Fruit fly (Drosophila melanogaster) whole organism, embryonic: ENCODE data around the gene Ppt1.

Source experiments
- BtbVII ChIP-seq: fragments of 200-800 bp; sonication (Bioruptor generic); optimal IDR thresholded peaks from 3 replicates; lab custom pipeline; 2017; ENCODE audit warnings: missing biosample characterization, mild to moderate bottlenecking, missing genetic modification characterization
- CG10267 ChIP-seq: fragments of 200-800 bp; sonication (Bioruptor generic); optimal IDR thresholded peaks from 2 replicates; lab custom pipeline; 2018; ENCODE audit warnings: missing biosample characterization, mild to moderate bottlenecking, missing genetic modification characterization, moderate library complexity
- CG10366 ChIP-seq: fragments of 200-800 bp; sonication (Bioruptor generic); IDR thresholded peaks from 2 replicates; pipeline ENCODE4 v1.3.6; 2022; ENCODE audit warnings: missing biosample characterization, missing genetic modification characterization
- CG10462 ChIP-seq: fragments of 200-800 bp; sonication (Bioruptor generic); optimal IDR thresholded peaks from 2 replicates; lab custom pipeline; 2016; ENCODE audit warnings: missing biosample characterization, missing genetic modification characterization
- CG10654 ChIP-seq: fragments of 200-800 bp; sonication (Bioruptor generic); optimal IDR thresholded peaks from 2 replicates; lab custom pipeline; 2016; ENCODE audit warnings: missing biosample characterization, missing genetic modification characterization
- CG11723 ChIP-seq: fragments of 200-800 bp; sonication (Bioruptor generic); optimal IDR thresholded peaks from 2 replicates; lab custom pipeline; 2017; ENCODE audit warnings: missing biosample characterization, mild to moderate bottlenecking, missing genetic modification characterization
- CG12104 ChIP-seq: fragments of 200-800 bp; sonication (Bioruptor generic); optimal IDR thresholded peaks from 3 replicates; lab custom pipeline; 2016; ENCODE audit warnings: missing biosample characterization, missing genetic modification characterization
- CG12659 ChIP-seq: fragments of 200-800 bp; sonication (Bioruptor generic); optimal IDR thresholded peaks from 3 replicates; lab custom pipeline; 2017; ENCODE audit warnings: mild to moderate bottlenecking, missing biosample characterization, missing genetic modification reagents, missing genetic modification characterization
- CG14667 ChIP-seq: fragments of 200-800 bp; sonication (Bioruptor generic); IDR thresholded peaks from 2 replicates; pipeline ENCODE4 v1.3.6; 2022; ENCODE audit warnings: missing biosample characterization, missing genetic modification characterization
- CG1602 ChIP-seq: fragments of 200-800 bp; sonication (Bioruptor generic); optimal IDR thresholded peaks from 3 replicates; lab custom pipeline; 2016; ENCODE audit warnings: missing biosample characterization, missing genetic modification characterization
- CG17802 ChIP-seq: fragments of 200-800 bp; sonication (Bioruptor generic); optimal IDR thresholded peaks from 2 replicates; lab custom pipeline; 2018; ENCODE audit warnings: missing biosample characterization, mild to moderate bottlenecking, missing genetic modification characterization, moderate library complexity
- CG2116 ChIP-seq: fragments of 200-800 bp; sonication (Bioruptor generic); optimal IDR thresholded peaks from 3 replicates; lab custom pipeline; 2018; ENCODE audit warnings: missing biosample characterization, mild to moderate bottlenecking, missing genetic modification characterization
- CG3163 ChIP-seq: fragments of 200-800 bp; sonication (Bioruptor generic); optimal IDR thresholded peaks from 3 replicates; lab custom pipeline; 2016; ENCODE audit warnings: missing biosample characterization, missing genetic modification characterization
- CG32767 ChIP-seq: fragments of 200-800 bp; sonication (Bioruptor generic); IDR thresholded peaks from 2 replicates; pipeline ENCODE4 v1.3.6; 2022; ENCODE audit warnings: missing biosample characterization, missing genetic modification characterization
- CG4360 ChIP-seq: fragments of 200-800 bp; sonication (Bioruptor generic); IDR thresholded peaks from 2 replicates; pipeline ENCODE4 v1.3.6; 2022; ENCODE audit warnings: missing biosample characterization, missing genetic modification characterization
- CG6854 ChIP-seq: fragments of 200-800 bp; sonication (Bioruptor generic); optimal IDR thresholded peaks from 3 replicates; lab custom pipeline; 2017; ENCODE audit warnings: missing biosample characterization, mild to moderate bottlenecking, missing genetic modification characterization
- CG7357 ChIP-seq: fragments of 200-800 bp; sonication (Bioruptor generic); IDR thresholded peaks from 3 replicates; pipeline ENCODE4 v1.3.6; 2022; ENCODE audit warnings: missing biosample characterization, missing genetic modification characterization
- CG8478 ChIP-seq: fragments of >200 bp; optimal IDR thresholded peaks from 2 replicates; lab custom pipeline; 2018
- CG8765 ChIP-seq: fragments of 200-800 bp; sonication (Bioruptor generic); IDR thresholded peaks from 2 replicates; pipeline ENCODE4 v1.3.6; 2022; ENCODE audit warnings: missing biosample characterization, missing genetic modification characterization
- CTCF ChIP-seq: fragments of 200-800 bp; sonication (Bioruptor generic); optimal IDR thresholded peaks from 2 replicates; lab custom pipeline; 2017; ENCODE audit warnings: missing biosample characterization, mild to moderate bottlenecking, missing genetic modification characterization, moderate library complexity
- CkIIα-i1 ChIP-seq: fragments of 200-800 bp; sonication (Bioruptor generic); IDR thresholded peaks from 2 replicates; pipeline ENCODE4 v1.3.6; 2022; ENCODE audit warnings: missing biosample characterization, missing genetic modification characterization
- Dll ChIP-seq: fragments of 200-800 bp; sonication (Bioruptor generic); IDR thresholded peaks from 4 replicates; pipeline ENCODE4 v1.3.6; 2022; ENCODE audit warnings: missing biosample characterization, missing genetic modification characterization; ENCODE audit not compliant: partially characterized antibody
- Doc3 ChIP-seq: fragments of 200-800 bp; sonication (Bioruptor generic); IDR thresholded peaks from 3 replicates; pipeline ENCODE4 v1.3.6; 2022; ENCODE audit warnings: missing biosample characterization, missing genetic modification characterization; ENCODE audit not compliant: partially characterized antibody
- Fer2 ChIP-seq: fragments of 200-800 bp; sonication (Bioruptor generic); optimal IDR thresholded peaks from 2 replicates; lab custom pipeline; 2018; ENCODE audit warnings: missing biosample characterization, mild to moderate bottlenecking, missing genetic modification characterization, moderate library complexity
- Gsc ChIP-seq: fragments of 200-800 bp; sonication (Bioruptor generic); IDR thresholded peaks from 2 replicates; pipeline ENCODE4 v1.3.6; 2022; ENCODE audit warnings: missing biosample characterization, missing genetic modification characterization
- H2.0 ChIP-seq: fragments of 200-800 bp; sonication (Bioruptor generic); IDR thresholded peaks from 2 replicates; pipeline ENCODE4 v1.3.6; 2022; ENCODE audit warnings: missing biosample characterization, missing genetic modification characterization
- HLH4C ChIP-seq: fragments of 200-800 bp; sonication (Bioruptor generic); IDR thresholded peaks from 3 replicates; pipeline ENCODE4 v1.3.6; 2022; ENCODE audit warnings: missing biosample characterization, missing genetic modification characterization; ENCODE audit not compliant: partially characterized antibody
- Hmx ChIP-seq: fragments of 200-800 bp; sonication (Bioruptor generic); optimal IDR thresholded peaks from 2 replicates; lab custom pipeline; 2016; ENCODE audit warnings: missing biosample characterization, missing genetic modification characterization
- Hr3 ChIP-seq: fragments of 200-800 bp; sonication (Bioruptor generic); optimal IDR thresholded peaks from 3 replicates; lab custom pipeline; 2016; ENCODE audit warnings: missing biosample characterization, missing genetic modification characterization
- MESR4 ChIP-seq: fragments of 200-800 bp; sonication (Bioruptor generic); optimal IDR thresholded peaks from 2 replicates; lab custom pipeline; 2018; ENCODE audit warnings: missing biosample characterization, mild to moderate bottlenecking, missing genetic modification characterization, moderate library complexity
- MTF-1 ChIP-seq: fragments of 200-800 bp; sonication (Bioruptor generic); optimal IDR thresholded peaks from 2 replicates; lab custom pipeline; 2018; ENCODE audit warnings: missing biosample characterization, mild to moderate bottlenecking, missing genetic modification characterization, borderline replicate concordance
- Rfx ChIP-seq: fragments of 200-800 bp; sonication (Bioruptor generic); IDR thresholded peaks from 2 replicates; pipeline ENCODE4 v1.3.6; 2022; ENCODE audit warnings: missing biosample characterization, missing genetic modification characterization
- Spps ChIP-seq: fragments of 200-800 bp; sonication (Bioruptor generic); optimal IDR thresholded peaks from 2 replicates; lab custom pipeline; 2018; ENCODE audit warnings: missing biosample characterization, mild to moderate bottlenecking, missing genetic modification characterization
- Vsx1 ChIP-seq: fragments of 200-800 bp; sonication (Bioruptor generic); optimal IDR thresholded peaks from 2 replicates; lab custom pipeline; 2017; ENCODE audit warnings: missing biosample characterization, mild to moderate bottlenecking, missing genetic modification characterization, missing genetic modification reagents
- crp ChIP-seq, 2 experiments: fragments of 200-800 bp; sonication (Bioruptor generic); optimal IDR thresholded peaks; 2 replicates in 1 of 2; 3 replicates in 1 of 2; lab custom pipeline; 2017; ENCODE audit warnings: missing biosample characterization in 2 of 2, missing genetic modification characterization in 2 of 2, mild to moderate bottlenecking in 1 of 2, moderate library complexity in 1 of 2
- dati ChIP-seq: fragments of 200-800 bp; sonication (Bioruptor generic); IDR thresholded peaks from 2 replicates; pipeline ENCODE4 v1.3.6; 2022; ENCODE audit warnings: missing biosample characterization, missing genetic modification characterization
- dmrt11E ChIP-seq: fragments of 200-800 bp; sonication (Bioruptor generic); optimal IDR thresholded peaks from 3 replicates; lab custom pipeline; 2018; ENCODE audit warnings: missing biosample characterization, mild to moderate bottlenecking, missing genetic modification characterization, moderate library complexity
- ewg ChIP-seq: fragments of 200-800 bp; sonication (Bioruptor generic); optimal IDR thresholded peaks from 3 replicates; lab custom pipeline; 2017; ENCODE audit warnings: mild to moderate bottlenecking, missing biosample characterization, missing genetic modification reagents, missing genetic modification characterization
- fd102C ChIP-seq: fragments of 200-800 bp; sonication (Bioruptor generic); optimal IDR thresholded peaks from 2 replicates; lab custom pipeline; 2018; ENCODE audit warnings: missing biosample characterization, mild to moderate bottlenecking, missing genetic modification characterization, moderate library complexity
- gfzf ChIP-seq: fragments of 200-800 bp; sonication (Bioruptor generic); optimal IDR thresholded peaks from 2 replicates; lab custom pipeline; 2016; ENCODE audit warnings: missing biosample characterization, mild to moderate bottlenecking, missing genetic modification characterization, moderate library complexity
- inv ChIP-seq: fragments of 200-800 bp; sonication (Bioruptor generic); IDR thresholded peaks from 2 replicates; pipeline ENCODE4 v1.3.6; 2022; ENCODE audit warnings: missing biosample characterization, missing genetic modification characterization; ENCODE audit not compliant: partially characterized antibody
- jigr1 ChIP-seq: fragments of 200-800 bp; sonication (Bioruptor generic); IDR thresholded peaks from 3 replicates; pipeline ENCODE4 v1.3.6; 2022; ENCODE audit warnings: missing biosample characterization, missing genetic modification characterization
- jing ChIP-seq: fragments of 200-800 bp; sonication (Bioruptor generic); optimal IDR thresholded peaks from 2 replicates; lab custom pipeline; 2018; ENCODE audit warnings: missing biosample characterization, mild to moderate bottlenecking, missing genetic modification characterization
- mirr ChIP-seq: fragments of 200-800 bp; sonication (Bioruptor generic); optimal IDR thresholded peaks from 3 replicates; lab custom pipeline; 2018; ENCODE audit warnings: missing biosample characterization, mild to moderate bottlenecking, missing genetic modification characterization
- sim ChIP-seq: fragments of 200-800 bp; sonication (Bioruptor generic); IDR thresholded peaks from 2 replicates; pipeline ENCODE4 v1.3.6; 2022; ENCODE audit warnings: missing biosample characterization, missing genetic modification characterization
- ssp ChIP-seq: fragments of 200-800 bp; sonication (Bioruptor generic); IDR thresholded peaks from 2 replicates; pipeline ENCODE4 v1.3.6; 2022; ENCODE audit warnings: missing biosample characterization, missing genetic modification characterization
- sug ChIP-seq: fragments of 200-800 bp; optimal IDR thresholded peaks from 2 replicates; lab custom pipeline; 2019; ENCODE audit warnings: missing biosample characterization, mild to moderate bottlenecking, missing genetic modification characterization, moderate library complexity
- tna ChIP-seq: fragments of 200-800 bp; sonication (Bioruptor generic); IDR thresholded peaks from 2 replicates; pipeline ENCODE4 v1.3.6; 2022; ENCODE audit warnings: missing biosample characterization, missing genetic modification characterization; ENCODE audit not compliant: partially characterized antibody
- toy ChIP-seq: fragments of 200-800 bp; sonication (Bioruptor generic); IDR thresholded peaks from 2 replicates; pipeline ENCODE4 v1.3.6; 2022; ENCODE audit warnings: missing biosample characterization, missing genetic modification characterization
- tx ChIP-seq: fragments of 200-800 bp; sonication (Bioruptor generic); optimal IDR thresholded peaks from 2 replicates; lab custom pipeline; 2016; ENCODE audit warnings: missing biosample characterization, missing genetic modification characterization

The Ppt1 gene

dm6 chrX:8681189-8681821, 8.7 kb downstream of the Ppt1 start, which contains the start of gene CAH3 (continued):
- TF ChIP-seq MESR4 (GFP tag; lab: Kevin White, UChicago) = peak; percentile 42
- peak; percentile 74; the same call in 2 of the 3 replicates for TF ChIP-seq CG7357 (GFP tag; lab: Robert Waterston, UW)
- TF ChIP-seq tx (GFP tag; lab: Kevin White, UChicago) = peak; percentile 91
- TF ChIP-seq CG4360 (GFP tag; lab: Robert Waterston, UW) = peak; percentile 57; the same call in 1 of the 2 replicates
- peak; percentile 92 for TF ChIP-seq CG11723 (GFP tag; lab: Kevin White, UChicago)
- peak; percentile 90 for TF ChIP-seq CG12104
- TF ChIP-seq BtbVII (GFP tag; lab: Kevin White, UChicago) = peak; percentile 90
- TF ChIP-seq CG2116 = peak; percentile 74
- TF ChIP-seq CG10462 (GFP tag; lab: Kevin White, UChicago) = peak; percentile 81
- peak; percentile 89 for TF ChIP-seq CG10654
- TF ChIP-seq Spps (tag; lab: Kevin White, UChicago) = peak; percentile 88
- no peak for TF ChIP-seq Doc3 (GFP tag; lab: Robert Waterston, UW)
- peak; percentile 89 for TF ChIP-seq CG8765
- TF ChIP-seq CG10267 (tag; lab: Kevin White, UChicago) = peak; percentile 89
- TF ChIP-seq mirr (GFP tag; lab: Kevin White, UChicago) = peak; percentile 92
- TF ChIP-seq fd102C (GFP tag; lab: Kevin White, UChicago) = peak; percentile 16
- peak; percentile 87 for TF ChIP-seq jing (GFP tag; lab: Kevin White, UChicago)
- TF ChIP-seq CG6854 = peak; percentile 89
- TF ChIP-seq Vsx1 (GFP tag; lab: Kevin White, UChicago) = peak; percentile 73
- TF ChIP-seq Gsc (GFP tag; lab: Robert Waterston, UW) = peak; percentile 62
- TF ChIP-seq dmrt11E = peak; percentile 94
- peak; percentile 97 for TF ChIP-seq CG12659 (GFP tag; lab: Kevin White, UChicago)
- peak; percentile 76 for TF ChIP-seq dati (GFP tag; lab: Robert Waterston, UW)
- TF ChIP-seq Hr3 (GFP tag; lab: Kevin White, UChicago) = peak; percentile 87
- peak; percentile 75 for TF ChIP-seq MTF-1
- peak; percentile 79 for TF ChIP-seq toy (GFP tag; lab: Robert Waterston, UW)
- peak; percentile 92 for TF ChIP-seq H2.0 (GFP tag; lab: Robert Waterston, UW)
- TF ChIP-seq jigr1 = peak; percentile 60; the same call in 1 of the 3 replicates
- TF ChIP-seq CG8478 (lab: Kevin White, UChicago) = no peak
- TF ChIP-seq CG17802 = peak; percentile 83
- TF ChIP-seq CkIIα-i1 (GFP tag; lab: Robert Waterston, UW) = peak; percentile 53; the same call in 1 of the 2 replicates
- TF ChIP-seq CG14667 (GFP tag; lab: Robert Waterston, UW) = peak; percentile 80
- peak; percentile 93 for TF ChIP-seq sug (tag; lab: Kevin White, UChicago)
- TF ChIP-seq gfzf (GFP tag; lab: Kevin White, UChicago) = peak; percentile 76
- no peak for TF ChIP-seq tna
- peak; percentile 80 for TF ChIP-seq CG3163 (GFP tag; lab: Kevin White, UChicago)
- TF ChIP-seq Fer2 (tag; lab: Kevin White, UChicago) = peak; percentile 91
- TF ChIP-seq CG32767 (GFP tag; lab: Robert Waterston, UW) = peak; percentile 90
- peak; percentile 91 for TF ChIP-seq CG10366 (GFP tag; lab: Robert Waterston, UW)
- peak; percentile 90 for TF ChIP-seq CG1602
- TF ChIP-seq CTCF = peak; percentile 41
- TF ChIP-seq ssp (GFP tag; lab: Robert Waterston, UW) = peak; percentile 71
- TF ChIP-seq inv (GFP tag; lab: Robert Waterston, UW) = no peak
- TF ChIP-seq Dll (GFP tag; lab: Robert Waterston, UW) = 0 out of 4 replicates have a peak, but pooled peaks have one; percentile 15
- TF ChIP-seq Hmx (GFP tag; lab: Kevin White, UChicago) = peak; percentile 80
- TF ChIP-seq ewg = peak; percentile 86
- peak in 1 of 2 experiments; percentile 58 for TF ChIP-seq crp (GFP tag; optimal IDR thresholded peaks at IDR 0.05; lab: Kevin White, UChicago)
- peak; percentile 78 for TF ChIP-seq sim (GFP tag; lab: Robert Waterston, UW)
- 0 out of 3 replicates have a peak, but pooled peaks have one; percentile 37 for TF ChIP-seq HLH4C
- TF ChIP-seq Rfx (GFP tag; lab: Robert Waterston, UW) = peak; percentile 95
